Fruit fly (Drosophila melanogaster): ENCODE data around the gene Pkc98E.

Pkc98E gene

dm6 chr3R:29077572-29077971, 38.6 kb downstream of the Pkc98E start (continued):
- no peak for TF ChIP-seq sens-2 (GFP tag; IDR thresholded peaks at IDR 0.05)
- peak; percentile 12 for TF ChIP-seq CG15479 (GFP tag; optimal IDR thresholded peaks at IDR 0.05)
- TF ChIP-seq CG7357 (GFP tag; IDR thresholded peaks at IDR 0.05), result no peak
- TF ChIP-seq CG3163 (GFP tag; optimal IDR thresholded peaks at IDR 0.05), result no peak
- peak; percentile 31 for TF ChIP-seq sd (tag; optimal IDR thresholded peaks at IDR 0.05)
- TF ChIP-seq Med (GFP tag), result peak; percentile 46
- TF ChIP-seq Fer1 (GFP tag; optimal IDR thresholded peaks at IDR 0.05), result no peak
- no peak for TF ChIP-seq abd-A (tag; optimal IDR thresholded peaks at IDR 0.05)
- TF ChIP-seq CG10565 (GFP tag; optimal IDR thresholded peaks at IDR 0.05), result no peak
- TF ChIP-seq CG32772 (GFP tag; IDR thresholded peaks at IDR 0.05), result no peak
- TF ChIP-seq CG12104 (GFP tag; optimal IDR thresholded peaks at IDR 0.05), result no peak
- TF ChIP-seq p53 (GFP tag; optimal IDR thresholded peaks at IDR 0.05), result no peak
- TF ChIP-seq Asciz (GFP tag; optimal IDR thresholded peaks at IDR 0.05), result peak; percentile 13
- TF ChIP-seq Doc3 (GFP tag; IDR thresholded peaks at IDR 0.05; ENCODE audit: partially characterized antibody), result no peak
- TF ChIP-seq vnd (GFP tag; IDR thresholded peaks at IDR 0.05; ENCODE audit: partially characterized antibody), result no peak
- 0 out of 2 replicates have a peak, but pooled peaks have one; percentile 27 for TF ChIP-seq sob (GFP tag; IDR thresholded peaks at IDR 0.05)
- TF ChIP-seq CG13123 (GFP tag; optimal IDR thresholded peaks at IDR 0.05), result no peak
- no peak for TF ChIP-seq dati (GFP tag; IDR thresholded peaks at IDR 0.05)
- TF ChIP-seq grau (tag; optimal IDR thresholded peaks at IDR 0.05), result no peak
- 0 out of 3 replicates have a peak, but pooled peaks have one; percentile 14 for TF ChIP-seq CG11456 (GFP tag; IDR thresholded peaks at IDR 0.05)
- TF ChIP-seq hkb (optimal IDR thresholded peaks at IDR 0.05), result no peak
- peak; percentile 46; the same call in 1 of the 2 replicates for TF ChIP-seq hkb (GFP tag; IDR thresholded peaks at IDR 0.05)
- TF ChIP-seq CG6683 (GFP tag; optimal IDR thresholded peaks at IDR 0.05), result no peak
- no peak for TF ChIP-seq klu (GFP tag; IDR thresholded peaks at IDR 0.05)
- no peak for TF ChIP-seq wdn (GFP tag; IDR thresholded peaks at IDR 0.05)
- TF ChIP-seq CG2199 (GFP tag; IDR thresholded peaks at IDR 0.05), result no peak
- no peak for TF ChIP-seq scrt (GFP tag; optimal IDR thresholded peaks at IDR 0.05)
- peak; percentile 17; the same call in 1 of the 2 replicates for TF ChIP-seq ara (GFP tag; IDR thresholded peaks at IDR 0.05)
- TF ChIP-seq CG30431 (GFP tag; optimal IDR thresholded peaks at IDR 0.05), result no peak
- TF ChIP-seq CG14965 (GFP tag; optimal IDR thresholded peaks at IDR 0.05; ENCODE audit: borderline replicate concordance), result no peak
- TF ChIP-seq CG18476 (GFP tag; optimal IDR thresholded peaks at IDR 0.05), result peak; percentile 35
- no peak for TF ChIP-seq da (GFP tag; optimal IDR thresholded peaks at IDR 0.05)
- no peak for TF ChIP-seq CG8359 (GFP tag; optimal IDR thresholded peaks at IDR 0.05; ENCODE audit: borderline replicate concordance)
- TF ChIP-seq B-H1 (GFP tag; IDR thresholded peaks at IDR 0.05), result no peak
- no peak for TF ChIP-seq yki (optimal IDR thresholded peaks at IDR 0.05)
- no peak for TF ChIP-seq CG2129 (GFP tag; IDR thresholded peaks at IDR 0.05; ENCODE audit: partially characterized antibody)
- no peak for TF ChIP-seq slp2 (GFP tag; optimal IDR thresholded peaks at IDR 0.05)
- TF ChIP-seq Oli (tag; optimal IDR thresholded peaks at IDR 0.05), result no peak
- no peak for TF ChIP-seq CG10462 (GFP tag; optimal IDR thresholded peaks at IDR 0.05)
- no peak for TF ChIP-seq CG13424 (tag; optimal IDR thresholded peaks at IDR 0.05)
- 0 out of 2 replicates have a peak, but pooled peaks have one; percentile 24 for TF ChIP-seq slbo (GFP tag; IDR thresholded peaks at IDR 0.05)
- no peak for TF ChIP-seq CG8290 (GFP tag; optimal IDR thresholded peaks at IDR 0.05)
- peak in 1 of 2 experiments; percentile 36 for TF ChIP-seq CG8290 (tag; optimal IDR thresholded peaks at IDR 0.05)
- TF ChIP-seq CG13296 (GFP tag; optimal IDR thresholded peaks at IDR 0.05), result peak; percentile 14
- no peak for TF ChIP-seq stwl (tag; optimal IDR thresholded peaks at IDR 0.05)
- TF ChIP-seq eyg (GFP tag; optimal IDR thresholded peaks at IDR 0.05), result no peak
- TF ChIP-seq CG12769 (tag; optimal IDR thresholded peaks at IDR 0.05), result peak; percentile 34
- TF ChIP-seq Chrac-16 (GFP tag; optimal IDR thresholded peaks at IDR 0.05), result no peak
- no peak for TF ChIP-seq CG7963 (GFP tag; IDR thresholded peaks at IDR 0.05; ENCODE audit: partially characterized antibody)
- TF ChIP-seq fd102C (GFP tag; optimal IDR thresholded peaks at IDR 0.05), result no peak
- peak; percentile 15 for TF ChIP-seq CG17359 (tag; optimal IDR thresholded peaks at IDR 0.05)
- 0 out of 2 replicates have a peak, but pooled peaks have one; percentile 12 for TF ChIP-seq rib (GFP tag; IDR thresholded peaks at IDR 0.05)
